Fruit fly (Drosophila melanogaster) whole organism, embryonic: ENCODE data around the gene CG43331.
A peak's percentile ranks its signal among the peaks of the same experiment; 100 is the strongest.

Experiments used
- Abd-B ChIP-seq: fragments of 200-800 bp; sonication (Bioruptor generic); optimal IDR thresholded peaks from 2 replicates; lab custom pipeline; 2018; ENCODE audit warnings: missing biosample characterization, mild to moderate bottlenecking, missing genetic modification characterization, moderate library complexity
- Adf1 ChIP-seq: fragments of 200-800 bp; sonication (Bioruptor generic); IDR thresholded peaks from 2 replicates; pipeline ENCODE4 v1.3.6; 2022; ENCODE audit warnings: missing biosample characterization, missing genetic modification characterization
- Atf-2 ChIP-seq: fragments of 200-800 bp; sonication (Bioruptor generic); optimal IDR thresholded peaks from 2 replicates; lab custom pipeline; 2016; ENCODE audit warnings: missing biosample characterization, missing genetic modification characterization
- Bgb ChIP-seq: fragments of 200-800 bp; sonication (Bioruptor generic); IDR thresholded peaks from 2 replicates; pipeline ENCODE4 v1.3.6; 2022; ENCODE audit warnings: missing biosample characterization, missing genetic modification characterization; ENCODE audit not compliant: partially characterized antibody
- CG1024 ChIP-seq: fragments of 200-800 bp; sonication (Bioruptor generic); IDR thresholded peaks from 2 replicates; pipeline ENCODE4 v1.3.6; 2022; ENCODE audit warnings: missing biosample characterization, missing genetic modification characterization
- CG10959 ChIP-seq: fragments of 200-800 bp; sonication (Bioruptor generic); IDR thresholded peaks from 2 replicates; pipeline ENCODE4 v1.3.6; 2022; ENCODE audit warnings: missing biosample characterization, missing genetic modification characterization
- CG12071 ChIP-seq: fragments of 200-800 bp; sonication (Bioruptor generic); optimal IDR thresholded peaks from 3 replicates; lab custom pipeline; 2018; ENCODE audit warnings: missing biosample characterization, mild to moderate bottlenecking, missing genetic modification characterization
- CG13624 ChIP-seq: fragments of 200-800 bp; sonication (Bioruptor generic); optimal IDR thresholded peaks from 2 replicates; lab custom pipeline; 2016; ENCODE audit warnings: missing biosample characterization, missing genetic modification characterization
- CG15269 ChIP-seq: fragments of 200-800 bp; sonication (Bioruptor generic); optimal IDR thresholded peaks from 2 replicates; lab custom pipeline; 2018; ENCODE audit warnings: missing biosample characterization, mild to moderate bottlenecking, missing genetic modification characterization, moderate library complexity
- CG1529 ChIP-seq: fragments of 200-800 bp; sonication (Bioruptor generic); optimal IDR thresholded peaks from 3 replicates; lab custom pipeline; 2018; ENCODE audit warnings: missing biosample characterization, missing genetic modification characterization
- CG15514 ChIP-seq: fragments of 200-800 bp; sonication (Bioruptor generic); optimal IDR thresholded peaks from 3 replicates; lab custom pipeline; 2017; ENCODE audit warnings: missing biosample characterization, missing genetic modification characterization, mild to moderate bottlenecking, moderate library complexity, missing genetic modification reagents
- CG1647 ChIP-seq: fragments of 200-800 bp; sonication (Bioruptor generic); optimal IDR thresholded peaks from 3 replicates; lab custom pipeline; 2016; ENCODE audit warnings: missing biosample characterization, missing genetic modification characterization
- CG17829 ChIP-seq: fragments of 200-800 bp; optimal IDR thresholded peaks from 2 replicates; lab custom pipeline; 2019; ENCODE audit warnings: missing biosample characterization, mild to moderate bottlenecking, missing genetic modification characterization, moderate library complexity
- CG18262 ChIP-seq: fragments of 200-800 bp; optimal IDR thresholded peaks from 3 replicates; lab custom pipeline; 2019; ENCODE audit warnings: missing biosample characterization, mild to moderate bottlenecking, missing genetic modification characterization, moderate library complexity
- CG2202 ChIP-seq: fragments of 200-800 bp; sonication (Bioruptor generic); optimal IDR thresholded peaks from 2 replicates; lab custom pipeline; 2018; ENCODE audit warnings: missing biosample characterization, mild to moderate bottlenecking, missing genetic modification characterization
- CG31224 ChIP-seq: fragments of 200-800 bp; sonication (Bioruptor generic); IDR thresholded peaks from 2 replicates; pipeline ENCODE4 v1.3.6; 2022; ENCODE audit warnings: missing biosample characterization, missing genetic modification characterization
- CG32532 ChIP-seq: fragments of 200-800 bp; sonication (Bioruptor generic); IDR thresholded peaks from 2 replicates; pipeline ENCODE4 v1.3.6; 2022; ENCODE audit warnings: missing biosample characterization, missing genetic modification characterization
- CG34422 ChIP-seq: fragments of 200-800 bp; sonication (Bioruptor generic); IDR thresholded peaks from 3 replicates; pipeline ENCODE4 v1.3.6; 2022; ENCODE audit warnings: missing biosample characterization, missing genetic modification characterization
- CG3838 ChIP-seq: fragments of 200-800 bp; sonication (Bioruptor generic); optimal IDR thresholded peaks from 3 replicates; lab custom pipeline; 2016; ENCODE audit warnings: missing biosample characterization, missing genetic modification characterization
- CG3995 ChIP-seq: fragments of 200-800 bp; sonication (Bioruptor generic); optimal IDR thresholded peaks from 3 replicates; lab custom pipeline; 2016; ENCODE audit warnings: missing biosample characterization, missing genetic modification characterization
- CG4328 ChIP-seq: fragments of 200-800 bp; sonication (Bioruptor generic); optimal IDR thresholded peaks from 3 replicates; lab custom pipeline; 2017; ENCODE audit warnings: missing biosample characterization, missing genetic modification reagents, missing genetic modification characterization
- CG5953 ChIP-seq: fragments of 200-800 bp; sonication (Bioruptor generic); IDR thresholded peaks from 2 replicates; pipeline ENCODE4 v1.3.6; 2022; ENCODE audit warnings: missing biosample characterization, missing genetic modification characterization
- CG7357 ChIP-seq: fragments of 200-800 bp; sonication (Bioruptor generic); IDR thresholded peaks from 3 replicates; pipeline ENCODE4 v1.3.6; 2022; ENCODE audit warnings: missing biosample characterization, missing genetic modification characterization
- CG7556 ChIP-seq: fragments of 200-800 bp; sonication (Bioruptor generic); optimal IDR thresholded peaks from 2 replicates; lab custom pipeline; 2017; ENCODE audit warnings: missing biosample characterization, mild to moderate bottlenecking, missing genetic modification characterization
- CG7928 ChIP-seq: fragments of 200-800 bp; sonication (Bioruptor generic); optimal IDR thresholded peaks from 2 replicates; lab custom pipeline; 2017; ENCODE audit warnings: missing biosample characterization, mild to moderate bottlenecking, missing genetic modification characterization
- CG8388 ChIP-seq: fragments of 200-800 bp; sonication (Bioruptor generic); optimal IDR thresholded peaks from 2 replicates; lab custom pipeline; 2019; ENCODE audit warnings: missing biosample characterization, mild to moderate bottlenecking, missing genetic modification characterization, moderate library complexity
- CG9932 ChIP-seq: fragments of 200-800 bp; sonication (Bioruptor generic); IDR thresholded peaks from 2 replicates; pipeline ENCODE4 v1.3.6; 2022; ENCODE audit warnings: missing biosample characterization, missing genetic modification characterization
- Deaf1 ChIP-seq: fragments of 200-800 bp; optimal IDR thresholded peaks from 3 replicates; lab custom pipeline; 2019; ENCODE audit warnings: missing biosample characterization, mild to moderate bottlenecking, missing genetic modification characterization, moderate library complexity
- Dip3 ChIP-seq: fragments of 200-800 bp; sonication (Bioruptor generic); optimal IDR thresholded peaks from 3 replicates; lab custom pipeline; 2016; ENCODE audit warnings: missing biosample characterization, missing genetic modification characterization
- Lhr ChIP-seq: fragments of 200-800 bp; sonication (Bioruptor generic); optimal IDR thresholded peaks from 3 replicates; lab custom pipeline; 2017; ENCODE audit warnings: mild to moderate bottlenecking, missing biosample characterization, missing genetic modification reagents, missing genetic modification characterization
- Lim3 ChIP-seq: fragments of 200-800 bp; sonication (Bioruptor generic); IDR thresholded peaks from 2 replicates; pipeline ENCODE4 v1.3.6; 2022; ENCODE audit warnings: missing biosample characterization, missing genetic modification characterization
- Lpt ChIP-seq: fragments of >200 bp; optimal IDR thresholded peaks from 2 replicates; lab custom pipeline; 2018; ENCODE audit warnings: missing biosample characterization, missing genetic modification characterization
- Oaz ChIP-seq: fragments of 200-800 bp; sonication (Bioruptor generic); IDR thresholded peaks from 2 replicates; pipeline ENCODE4 v1.3.6; 2022; ENCODE audit warnings: missing biosample characterization, missing genetic modification characterization
- Pdp1 ChIP-seq, 2 experiments: fragments of 200-800 bp; sonication (Bioruptor generic); optimal IDR thresholded peaks; 3 replicates each; lab custom pipeline; 2016; ENCODE audit warnings: missing biosample characterization in 2 of 2, missing genetic modification characterization in 2 of 2, mild to moderate bottlenecking in 1 of 2, moderate library complexity in 1 of 2
- Rfx ChIP-seq: fragments of 200-800 bp; sonication (Bioruptor generic); IDR thresholded peaks from 2 replicates; pipeline ENCODE4 v1.3.6; 2022; ENCODE audit warnings: missing biosample characterization, missing genetic modification characterization
- Sox102F ChIP-seq: fragments of 200-800 bp; sonication (Bioruptor generic); optimal IDR thresholded peaks from 2 replicates; lab custom pipeline; 2018; ENCODE audit warnings: missing biosample characterization, mild to moderate bottlenecking, missing genetic modification characterization, moderate library complexity
- Sry-β ChIP-seq: fragments of 200-800 bp; sonication (Bioruptor generic); optimal IDR thresholded peaks from 2 replicates; lab custom pipeline; 2018; ENCODE audit warnings: missing biosample characterization, mild to moderate bottlenecking, missing genetic modification characterization, moderate library complexity
- bsh ChIP-seq, 2 experiments: fragments of 200-800 bp; sonication (Bioruptor generic); optimal IDR thresholded peaks; 2 replicates each; lab custom pipeline; 2017 to 2018; ENCODE audit warnings: mild to moderate bottlenecking in 2 of 2, missing biosample characterization in 2 of 2, missing genetic modification characterization in 2 of 2, moderate library complexity in 1 of 2
- chm ChIP-seq: fragments of 200-800 bp; sonication (Bioruptor generic); IDR thresholded peaks from 2 replicates; pipeline ENCODE4 v1.3.6; 2022; ENCODE audit warnings: missing biosample characterization, missing genetic modification characterization
- crol ChIP-seq: fragments of 200-800 bp; sonication (Bioruptor generic); IDR thresholded peaks from 2 replicates; pipeline ENCODE4 v1.3.6; 2022; ENCODE audit warnings: missing biosample characterization, missing genetic modification characterization
- dimm ChIP-seq: fragments of 200-800 bp; sonication (Bioruptor generic); IDR thresholded peaks from 2 replicates; pipeline ENCODE4 v1.3.6; 2022; ENCODE audit warnings: missing biosample characterization, missing genetic modification characterization
- ham ChIP-seq: fragments of 200-800 bp; sonication (Bioruptor generic); IDR thresholded peaks from 2 replicates; pipeline ENCODE4 v1.3.6; 2022; ENCODE audit warnings: missing biosample characterization, missing genetic modification characterization
- jumu ChIP-seq: fragments of 200-800 bp; sonication (Bioruptor generic); optimal IDR thresholded peaks from 3 replicates; lab custom pipeline; 2016; ENCODE audit warnings: missing biosample characterization, missing genetic modification characterization
- nerfin-1 ChIP-seq: fragments of 200-800 bp; sonication (Bioruptor generic); optimal IDR thresholded peaks from 3 replicates; lab custom pipeline; 2019; ENCODE audit warnings: missing biosample characterization, mild to moderate bottlenecking, missing genetic modification characterization, moderate library complexity
- org-1 ChIP-seq: fragments of 200-800 bp; sonication (Bioruptor generic); optimal IDR thresholded peaks from 2 replicates; lab custom pipeline; 2017; ENCODE audit warnings: missing biosample characterization, missing genetic modification characterization
- repo ChIP-seq: fragments of 200-800 bp; sonication (Bioruptor generic); optimal IDR thresholded peaks from 2 replicates; lab custom pipeline; 2016; ENCODE audit warnings: missing biosample characterization, missing genetic modification characterization
- salm ChIP-seq: fragments of 200-800 bp; sonication (Bioruptor generic); optimal IDR thresholded peaks from 2 replicates; lab custom pipeline; 2018; ENCODE audit warnings: missing biosample characterization, mild to moderate bottlenecking, missing genetic modification characterization
- so ChIP-seq: fragments of 200-800 bp; sonication (Bioruptor generic); IDR thresholded peaks from 3 replicates; pipeline ENCODE4 v1.3.6; 2022; ENCODE audit warnings: missing biosample characterization, missing genetic modification characterization
- tna ChIP-seq: fragments of 200-800 bp; sonication (Bioruptor generic); IDR thresholded peaks from 2 replicates; pipeline ENCODE4 v1.3.6; 2022; ENCODE audit warnings: missing biosample characterization, missing genetic modification characterization; ENCODE audit not compliant: partially characterized antibody
- trem ChIP-seq: fragments of 200-800 bp; optimal IDR thresholded peaks from 3 replicates; lab custom pipeline; 2019; ENCODE audit warnings: missing biosample characterization, mild to moderate bottlenecking, missing genetic modification characterization, moderate library complexity
- twi ChIP-seq: fragments of 200-800 bp; optimal IDR thresholded peaks from 2 replicates; lab custom pipeline; 2019; ENCODE audit warnings: missing biosample characterization, mild to moderate bottlenecking, missing genetic modification characterization, moderate library complexity

CG43331 gene

DNA sequence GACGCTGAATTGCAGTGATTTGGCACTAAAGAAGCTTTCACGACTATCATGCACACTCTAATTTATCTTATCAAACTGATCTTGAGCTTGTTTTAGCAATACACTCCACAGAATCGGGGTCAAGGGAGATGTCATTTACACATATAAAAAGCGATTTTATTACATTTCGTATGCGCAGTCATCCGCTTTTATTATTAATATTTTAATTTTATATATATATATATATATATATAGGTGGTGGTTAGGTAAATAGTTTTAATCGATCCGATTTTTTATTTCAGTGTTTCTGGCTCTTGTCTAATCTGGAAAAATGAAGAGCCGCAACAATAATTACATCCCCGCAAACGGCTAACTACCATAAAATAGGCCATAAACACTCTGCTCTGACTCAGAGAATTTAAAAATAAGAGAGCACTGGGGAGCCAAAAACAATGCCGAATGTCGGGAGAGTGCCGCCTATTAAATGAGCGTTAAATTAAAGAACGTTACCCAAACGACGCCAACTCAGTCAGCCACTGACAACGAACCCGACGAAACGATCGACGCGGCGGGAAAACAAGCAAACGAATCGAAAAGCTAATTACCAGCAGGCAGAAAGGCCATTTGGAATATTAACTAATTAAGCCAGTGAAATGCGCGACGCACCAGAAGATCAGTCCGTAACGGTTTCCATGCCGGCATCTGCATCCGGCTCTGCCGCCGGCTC lies 31.9 kb downstream of the CG43331 start (continued):
- TF ChIP-seq CG5953 (GFP tag; lab: Robert Waterston, UW) (no peak), CG15269 (tag; lab: Kevin White, UChicago) (peak; percentile 73), salm (tag; lab: Kevin White, UChicago) (peak; percentile 33), Oaz (GFP tag; lab: Robert Waterston, UW) (no peak), chm (GFP tag; lab: Robert Waterston, UW) (no peak), CG7928 (peak; percentile 1), CG7357 (GFP tag; lab: Robert Waterston, UW) (peak; percentile 62), org-1 (GFP tag; lab: Kevin White, UChicago) (no peak), CG32532 (peak; percentile 66), dimm (GFP tag; lab: Robert Waterston, UW) (no peak), nerfin-1 (tag; lab: Kevin White, UChicago) (no peak), CG4328 (GFP tag; lab: Kevin White, UChicago) (no peak), crol (GFP tag; lab: Robert Waterston, UW) (no peak), Deaf1 (tag; lab: Kevin White, UChicago) (peak; percentile 27), Sry-β (GFP tag; lab: Kevin White, UChicago) (no peak), Lpt (GFP tag; lab: Kevin White, UChicago) (no peak), CG1024 (GFP tag; lab: Robert Waterston, UW) (no peak), tna (GFP tag; lab: Robert Waterston, UW) (no peak), CG7556 (GFP tag; lab: Kevin White, UChicago) (peak; percentile 16), CG3838 (no peak), Sox102F (GFP tag; lab: Kevin White, UChicago) (peak; percentile 53), jumu (GFP tag; lab: Kevin White, UChicago) (no peak), Dip3 (no peak), twi (tag; lab: Kevin White, UChicago) (no peak), CG1647 (GFP tag; lab: Kevin White, UChicago) (no peak), Adf1 (GFP tag; lab: Robert Waterston, UW) (no peak), Lim3 (GFP tag; lab: Robert Waterston, UW) (no peak), CG18262 (tag; lab: Kevin White, UChicago) (no peak), Rfx (GFP tag; lab: Robert Waterston, UW) (peak; percentile 73), Pdp1 (GFP tag; optimal IDR thresholded peaks at IDR 0.05; lab: Kevin White, UChicago) (no peak), Lhr (no peak), CG31224 (GFP tag; lab: Robert Waterston, UW) (0 out of 2 replicates have a peak, but pooled peaks have one; percentile 28), ham (GFP tag; lab: Robert Waterston, UW) (no peak), CG3995 (no peak), Bgb (GFP tag; lab: Robert Waterston, UW) (no peak), trem (tag; lab: Kevin White, UChicago) (no peak), CG12071 (GFP tag; lab: Kevin White, UChicago) (no peak), CG34422 (GFP tag; lab: Robert Waterston, UW) (peak; percentile 37; the same call in 1 of the 3 replicates), bsh (GFP tag; optimal IDR thresholded peaks at IDR 0.05; lab: Kevin White, UChicago) (peak in 1 of 2 experiments; percentile 34), CG13624 (GFP tag; lab: Kevin White, UChicago) (no peak), CG8388 (GFP tag; lab: Kevin White, UChicago) (peak; percentile 30), CG2202 (tag; lab: Kevin White, UChicago) (no peak), repo (GFP tag; lab: Kevin White, UChicago) (no peak), CG17829 (tag; lab: Kevin White, UChicago) (no peak), Abd-B (GFP tag; lab: Kevin White, UChicago) (peak; percentile 23), so (GFP tag; lab: Robert Waterston, UW) (no peak), CG1529 (no peak), CG15514 (GFP tag; lab: Kevin White, UChicago) (peak; percentile 35), CG9932 (GFP tag; lab: Robert Waterston, UW) (peak; percentile 71), CG10959 (GFP tag; lab: Robert Waterston, UW) (no peak), Atf-2 (GFP tag; lab: Kevin White, UChicago) (no peak)
